Fruit fly (Drosophila melanogaster) whole organism, adult: ENCODE results near the gene Ubr1.

Experiments used
- CG11617 ChIP-seq: fragments of 200-800 bp; sonication (Bioruptor generic); optimal IDR thresholded peaks from 2 replicates; lab custom pipeline; 2017; ENCODE audit warnings: mild to moderate bottlenecking, missing biosample characterization, missing genetic modification reagents, missing genetic modification characterization
- CG12768 ChIP-seq: fragments of 200-800 bp; sonication (Bioruptor generic); optimal IDR thresholded peaks from 2 replicates; lab custom pipeline; 2017; ENCODE audit warnings: missing biosample characterization, missing genetic modification characterization, mild to moderate bottlenecking, moderate library complexity, missing genetic modification reagents
- CG14711 ChIP-seq: fragments of 200-800 bp; sonication (Bioruptor generic); optimal IDR thresholded peaks from 2 replicates; lab custom pipeline; 2018; ENCODE audit warnings: missing biosample characterization, mild to moderate bottlenecking, missing genetic modification characterization, moderate library complexity
- CG1620 ChIP-seq: fragments of 200-800 bp; sonication (Bioruptor generic); optimal IDR thresholded peaks from 2 replicates; lab custom pipeline; 2016; ENCODE audit warnings: missing biosample characterization, missing genetic modification characterization
- CG33017 ChIP-seq: fragments of 200-800 bp; sonication (Bioruptor generic); optimal IDR thresholded peaks from 2 replicates; lab custom pipeline; 2018; ENCODE audit warnings: missing biosample characterization, mild to moderate bottlenecking, missing genetic modification characterization, moderate library complexity
- CG5204 ChIP-seq: fragments of 200-800 bp; sonication (Bioruptor generic); optimal IDR thresholded peaks from 2 replicates; lab custom pipeline; 2016; ENCODE audit warnings: missing biosample characterization, missing genetic modification characterization
- CG7045 ChIP-seq: fragments of 200-800 bp; sonication (Bioruptor generic); optimal IDR thresholded peaks from 2 replicates; lab custom pipeline; 2017; ENCODE audit warnings: missing biosample characterization, mild to moderate bottlenecking, missing genetic modification characterization
- CG7101 ChIP-seq: fragments of 200-800 bp; sonication (Bioruptor generic); optimal IDR thresholded peaks from 2 replicates; lab custom pipeline; 2018; ENCODE audit warnings: missing biosample characterization, mild to moderate bottlenecking, missing genetic modification characterization, moderate library complexity
- Clk ChIP-seq: fragments of 200-800 bp; sonication (Bioruptor generic); optimal IDR thresholded peaks from 2 replicates; lab custom pipeline; 2017; ENCODE audit warnings: missing biosample characterization, missing genetic modification characterization
- Crg-1 ChIP-seq: fragments of 200-800 bp; sonication (Bioruptor generic); optimal IDR thresholded peaks from 2 replicates; lab custom pipeline; 2016; ENCODE audit warnings: missing biosample characterization, missing genetic modification characterization
- Hr96 ChIP-seq: fragments of 200-800 bp; sonication (Bioruptor generic); optimal IDR thresholded peaks from 2 replicates; lab custom pipeline; 2016; ENCODE audit warnings: missing biosample characterization, missing genetic modification characterization
- Mnt ChIP-seq: fragments of 200-800 bp; sonication (Bioruptor generic); optimal IDR thresholded peaks from 2 replicates; lab custom pipeline; 2016; ENCODE audit warnings: missing biosample characterization, mild to moderate bottlenecking, missing genetic modification characterization
- bab1 ChIP-seq: fragments of 200-800 bp; sonication (Bioruptor generic); optimal IDR thresholded peaks from 3 replicates; lab custom pipeline; 2019; ENCODE audit warnings: missing biosample characterization, mild to moderate bottlenecking, missing genetic modification characterization, moderate library complexity
- cic ChIP-seq: fragments of 200-800 bp; sonication (Bioruptor generic); optimal IDR thresholded peaks from 2 replicates; lab custom pipeline; 2017; ENCODE audit warnings: missing biosample characterization, mild to moderate bottlenecking, missing genetic modification characterization, moderate library complexity
- cnc ChIP-seq, 2 experiments: fragments of >200 bp; optimal IDR thresholded peaks; 2 replicates each; lab custom pipeline; 2017
- kay ChIP-seq: fragments of 200-800 bp; sonication (Bioruptor generic); peaks from one replicate; lab custom pipeline; 2016; ENCODE audit warnings: missing biosample characterization, missing genetic modification characterization, borderline replicate concordance
- ovo ChIP-seq: fragments of 200-800 bp; sonication (Bioruptor generic); optimal IDR thresholded peaks from 2 replicates; lab custom pipeline; 2016; ENCODE audit warnings: missing biosample characterization, missing genetic modification characterization
- pad ChIP-seq: fragments of 200-800 bp; sonication (Bioruptor generic); optimal IDR thresholded peaks from 3 replicates; lab custom pipeline; 2017; ENCODE audit warnings: missing biosample characterization, missing genetic modification characterization, mild to moderate bottlenecking, moderate library complexity, missing genetic modification reagents
- tj ChIP-seq: fragments of 200-800 bp; sonication (Bioruptor generic); optimal IDR thresholded peaks from 3 replicates; lab custom pipeline; 2017; ENCODE audit warnings: missing biosample characterization, mild to moderate bottlenecking, missing genetic modification characterization, moderate library complexity
- toe ChIP-seq: fragments of 200-800 bp; sonication (Bioruptor generic); optimal IDR thresholded peaks from 2 replicates; lab custom pipeline; 2016; ENCODE audit warnings: missing biosample characterization, missing genetic modification characterization

Gene Ubr1

dm6 chrX:16946604-16947003, 21.9 kb downstream of the Ubr1 start:
- peak; percentile 32 for TF ChIP-seq Mnt (GFP tag; lab: Kevin White, UChicago)
- TF ChIP-seq pad (GFP tag; lab: Kevin White, UChicago): no peak
- no peak for TF ChIP-seq bab1 (GFP tag; lab: Kevin White, UChicago)
- no peak for TF ChIP-seq Crg-1 (GFP tag; lab: Kevin White, UChicago)
- no peak for TF ChIP-seq CG1620 (GFP tag; lab: Kevin White, UChicago)
- peak; percentile 88 for TF ChIP-seq kay (GFP tag; lab: Kevin White, UChicago)
- peak; percentile 18 for TF ChIP-seq tj (GFP tag; lab: Kevin White, UChicago)
- no peak for TF ChIP-seq cnc (optimal IDR thresholded peaks at IDR 0.05; lab: Kevin White, UChicago)
- TF ChIP-seq cic: peak; percentile 92

- peak; percentile 74 for TF ChIP-seq CG14711
- no peak for TF ChIP-seq Hr96
- no peak for TF ChIP-seq CG1620 (GFP tag; lab: Kevin White, UChicago)
- no peak for TF ChIP-seq cic
- no peak for TF ChIP-seq cnc (optimal IDR thresholded peaks at IDR 0.05; lab: Kevin White, UChicago)
- no peak for TF ChIP-seq CG7045 (GFP tag; lab: Kevin White, UChicago)
- peak; percentile 3 for TF ChIP-seq CG33017 (tag; lab: Kevin White, UChicago)
- TF ChIP-seq CG5204 (GFP tag; lab: Kevin White, UChicago): no peak
- TF ChIP-seq Clk (GFP tag; lab: Kevin White, UChicago): no peak
- TF ChIP-seq Crg-1 (GFP tag; lab: Kevin White, UChicago): no peak
- peak; percentile 83 for TF ChIP-seq bab1 (GFP tag; lab: Kevin White, UChicago)
- TF ChIP-seq toe (GFP tag; lab: Kevin White, UChicago): no peak
- no peak for TF ChIP-seq CG12768
- peak; percentile 97 for TF ChIP-seq tj (GFP tag; lab: Kevin White, UChicago)
- TF ChIP-seq pad (GFP tag; lab: Kevin White, UChicago): peak; percentile 34
- TF ChIP-seq ovo (GFP tag; lab: Kevin White, UChicago): no peak
- TF ChIP-seq Mnt (GFP tag; lab: Kevin White, UChicago): peak; percentile 6
- TF ChIP-seq CG11617 (GFP tag; lab: Kevin White, UChicago): peak; percentile 10
- TF ChIP-seq kay (GFP tag; lab: Kevin White, UChicago): no peak
- peak; percentile 80 for TF ChIP-seq CG7101
These were observed 23.1 kb downstream of the Ubr1 start for dm6 chrX:16945414-16945813.

- no peak for TF ChIP-seq Mnt (GFP tag; lab: Kevin White, UChicago)
- TF ChIP-seq kay (GFP tag; lab: Kevin White, UChicago): no peak
- TF ChIP-seq CG7045 (GFP tag; lab: Kevin White, UChicago): no peak
- TF ChIP-seq CG7101: peak; percentile 68
- TF ChIP-seq Clk (GFP tag; lab: Kevin White, UChicago): no peak
- no peak for TF ChIP-seq ovo (GFP tag; lab: Kevin White, UChicago)
- peak; percentile 34 for TF ChIP-seq cic
- no peak for TF ChIP-seq Hr96
- TF ChIP-seq toe (GFP tag; lab: Kevin White, UChicago): no peak
- peak; percentile 75 for TF ChIP-seq CG33017 (tag; lab: Kevin White, UChicago)
- no peak for TF ChIP-seq CG5204 (GFP tag; lab: Kevin White, UChicago)
- TF ChIP-seq pad (GFP tag; lab: Kevin White, UChicago): peak; percentile 20
- no peak for TF ChIP-seq CG1620 (GFP tag; lab: Kevin White, UChicago)
- TF ChIP-seq Crg-1 (GFP tag; lab: Kevin White, UChicago): no peak
- peak; percentile 77 for TF ChIP-seq CG14711
- TF ChIP-seq CG12768: no peak
- TF ChIP-seq CG11617 (GFP tag; lab: Kevin White, UChicago): peak; percentile 10
- TF ChIP-seq bab1 (GFP tag; lab: Kevin White, UChicago): peak; percentile 30
- TF ChIP-seq cnc (optimal IDR thresholded peaks at IDR 0.05; lab: Kevin White, UChicago): no peak
- no peak for TF ChIP-seq tj (GFP tag; lab: Kevin White, UChicago)
These were observed 24.4 kb downstream of the Ubr1 start for dm6 chrX:16944049-16944532.

- no peak for TF ChIP-seq CG12768
- no peak for TF ChIP-seq Mnt (GFP tag; lab: Kevin White, UChicago)
- TF ChIP-seq CG14711: no peak
- no peak for TF ChIP-seq Hr96
- peak; percentile 56 for TF ChIP-seq tj (GFP tag; lab: Kevin White, UChicago)
These were observed 25.0 kb downstream of the Ubr1 start for dm6 chrX:16943515-16943850.

dm6 chrX:16942735-16943514, 25.6 kb downstream of the Ubr1 start, which contains the start of the genes CG13001 and RhoGAP15B:
Gene CG13001 (minus strand): TSS chrX:16942871.
Gene RhoGAP15B (plus strand): TSS chrX:16943290.
- peak; percentile 2 for TF ChIP-seq Crg-1 (GFP tag; lab: Kevin White, UChicago)
- TF ChIP-seq CG11617 (GFP tag; lab: Kevin White, UChicago): peak; percentile 5
- peak; percentile 54 for TF ChIP-seq bab1 (GFP tag; lab: Kevin White, UChicago)
- TF ChIP-seq cic: no peak
- TF ChIP-seq CG12768: no peak
- peak; percentile 92 for TF ChIP-seq ovo (GFP tag; lab: Kevin White, UChicago)
- peak; percentile 86 for TF ChIP-seq kay (GFP tag; lab: Kevin White, UChicago)
- TF ChIP-seq Mnt (GFP tag; lab: Kevin White, UChicago): peak; percentile 39
- TF ChIP-seq pad (GFP tag; lab: Kevin White, UChicago): no peak
